Fruit fly (Drosophila melanogaster) whole organism, adult: ENCODE measurements around the gene Pxd.

Experiments used
- CG11617 ChIP-seq: fragments of 200-800 bp; sonication (Bioruptor generic); optimal IDR thresholded peaks from 2 replicates; lab custom pipeline; 2017; ENCODE audit warnings: mild to moderate bottlenecking, missing biosample characterization, missing genetic modification reagents, missing genetic modification characterization
- CG12768 ChIP-seq: fragments of 200-800 bp; sonication (Bioruptor generic); optimal IDR thresholded peaks from 2 replicates; lab custom pipeline; 2017; ENCODE audit warnings: missing biosample characterization, missing genetic modification characterization, mild to moderate bottlenecking, moderate library complexity, missing genetic modification reagents
- CG7101 ChIP-seq: fragments of 200-800 bp; sonication (Bioruptor generic); optimal IDR thresholded peaks from 2 replicates; lab custom pipeline; 2018; ENCODE audit warnings: missing biosample characterization, mild to moderate bottlenecking, missing genetic modification characterization, moderate library complexity
- Clk ChIP-seq: fragments of 200-800 bp; sonication (Bioruptor generic); optimal IDR thresholded peaks from 2 replicates; lab custom pipeline; 2017; ENCODE audit warnings: missing biosample characterization, missing genetic modification characterization
- Mnt ChIP-seq: fragments of 200-800 bp; sonication (Bioruptor generic); optimal IDR thresholded peaks from 2 replicates; lab custom pipeline; 2016; ENCODE audit warnings: missing biosample characterization, mild to moderate bottlenecking, missing genetic modification characterization
- cnc ChIP-seq, 2 experiments: fragments of >200 bp; optimal IDR thresholded peaks; 2 replicates each; lab custom pipeline; 2017
- kay ChIP-seq: fragments of 200-800 bp; sonication (Bioruptor generic); peaks from one replicate; lab custom pipeline; 2016; ENCODE audit warnings: missing biosample characterization, missing genetic modification characterization, borderline replicate concordance
- pad ChIP-seq: fragments of 200-800 bp; sonication (Bioruptor generic); optimal IDR thresholded peaks from 3 replicates; lab custom pipeline; 2017; ENCODE audit warnings: missing biosample characterization, missing genetic modification characterization, mild to moderate bottlenecking, moderate library complexity, missing genetic modification reagents
- tj ChIP-seq: fragments of 200-800 bp; sonication (Bioruptor generic); optimal IDR thresholded peaks from 3 replicates; lab custom pipeline; 2017; ENCODE audit warnings: missing biosample characterization, mild to moderate bottlenecking, missing genetic modification characterization, moderate library complexity

DNA sequence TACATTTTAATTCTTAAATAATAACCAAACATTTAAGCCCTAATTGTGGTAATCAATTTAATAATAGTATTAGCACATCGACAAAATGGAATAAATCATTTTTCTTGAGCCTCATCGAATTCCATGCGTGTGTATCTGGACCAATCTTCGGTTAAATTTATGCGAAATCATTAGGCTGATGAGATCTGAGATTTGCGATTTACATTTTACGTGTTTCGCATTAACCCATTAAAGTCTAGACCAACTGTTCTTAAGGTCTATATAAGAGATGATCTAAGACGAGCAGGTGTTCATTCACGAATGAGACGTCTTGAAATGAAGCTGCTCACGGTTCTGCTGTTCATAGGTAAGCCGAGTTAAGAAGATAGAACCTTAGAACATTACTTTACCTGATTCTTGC is 17.1 kb downstream of the Pxd start, which contains the start of gene CG31268:
- no peak for TF ChIP-seq Mnt (GFP tag; lab: Kevin White, UChicago)
- TF ChIP-seq tj (GFP tag; lab: Kevin White, UChicago): no peak
- TF ChIP-seq pad (GFP tag; lab: Kevin White, UChicago): no peak
- no peak for TF ChIP-seq CG12768 (GFP tag; lab: Kevin White, UChicago)
- no peak for TF ChIP-seq CG7101
- TF ChIP-seq CG11617: no peak
- no peak for TF ChIP-seq kay (GFP tag; lab: Kevin White, UChicago)
- no peak for TF ChIP-seq cnc (optimal IDR thresholded peaks at IDR 0.05; lab: Kevin White, UChicago)
- TF ChIP-seq Clk: no peak
